Worm (Caenorhabditis elegans) whole organism, L4 larva: ENCODE data around the gene lgc-5.

ENCODE experiments used
- D1046.2 ChIP-seq: fragments of 200-800 bp; sonication (Bioruptor generic); IDR thresholded peaks from 2 replicates; pipeline ENCODE4 v1.3.6; 2022; ENCODE audit warnings: missing genetic modification characterization, missing compliant biosample characterization
- T20F7.1 ChIP-seq: fragments of 200-800 bp; sonication (Bioruptor generic); optimal IDR thresholded peaks from 2 replicates; lab custom pipeline; 2018; ENCODE audit warnings: mild to moderate bottlenecking, missing genetic modification characterization, missing compliant biosample characterization
- T26A8.4 ChIP-seq: fragments of 200-800 bp; sonication (Bioruptor generic); IDR thresholded peaks from 2 replicates; pipeline ENCODE4 v1.3.6; 2022; ENCODE audit warnings: missing genetic modification characterization, missing compliant biosample characterization
- Y5F2A.4 ChIP-seq: fragments of 200-800 bp; sonication (Bioruptor generic); optimal IDR thresholded peaks from 2 replicates; lab custom pipeline; 2018; ENCODE audit warnings: mild to moderate bottlenecking, missing genetic modification characterization, missing compliant biosample characterization
- ZK546.5 ChIP-seq, 2 experiments: sonication (generic microtip); optimal IDR thresholded peaks; 2 replicates each; lab custom pipeline; 2017; ENCODE audit warnings: missing biosample characterization in 2 of 2, missing genetic modification characterization in 2 of 2
- ceh-20 ChIP-seq: fragments of 200-800 bp; sonication (Bioruptor generic); IDR thresholded peaks from 2 replicates; pipeline ENCODE4 v1.3.6; 2022; ENCODE audit warnings: missing genetic modification reagents, missing genetic modification characterization, missing compliant biosample characterization
- ceh-62 ChIP-seq: sonication (generic microtip); optimal IDR thresholded peaks from 2 replicates; lab custom pipeline; 2017; ENCODE audit warnings: missing biosample characterization, missing genetic modification characterization
- ceh-82 ChIP-seq: sonication (generic microtip); optimal IDR thresholded peaks from 2 replicates; lab custom pipeline; 2017; ENCODE audit warnings: missing biosample characterization, missing genetic modification characterization
- ctbp-1 ChIP-seq: fragments of 200-800 bp; sonication (Bioruptor generic); IDR thresholded peaks from 2 replicates; pipeline ENCODE4 v1.3.6; 2022; ENCODE audit warnings: missing genetic modification reagents, missing genetic modification characterization, missing compliant biosample characterization
- daf-12 ChIP-seq: fragments of 150-350 bp; optimal IDR thresholded peaks from 2 replicates; lab custom pipeline; 2014; ENCODE audit warnings: missing biosample characterization, missing genetic modification reagents, missing genetic modification characterization
- daf-16 ChIP-seq, 3 experiments: sonication (generic microtip); optimal IDR thresholded peaks; 2 replicates each; lab custom pipeline; 2016 to 2017; ENCODE audit warnings: missing genetic modification characterization in 3 of 3, missing genetic modification reagents in 3 of 3, mild to moderate bottlenecking in 2 of 3, missing compliant biosample characterization in 2 of 3, missing biosample characterization in 1 of 3, moderate library complexity in 1 of 3
- daf-19 ChIP-seq: fragments of 200-800 bp; sonication (Bioruptor generic); conservative IDR thresholded peaks from 2 replicates; pipeline ENCODE4 v1.3.6; 2022; ENCODE audit warnings: missing genetic modification characterization, missing compliant biosample characterization
- daf-8 ChIP-seq: fragments of 200-800 bp; sonication (Bioruptor generic); IDR thresholded peaks from 2 replicates; pipeline ENCODE4 v1.3.6; 2022; ENCODE audit warnings: missing genetic modification characterization, missing compliant biosample characterization
- dpl-1 ChIP-seq: fragments of 150-350 bp; optimal IDR thresholded peaks from 2 replicates; lab custom pipeline; 2014; ENCODE audit warnings: missing biosample characterization, missing genetic modification reagents, missing genetic modification characterization
- egl-27 ChIP-seq: sonication (generic microtip); optimal IDR thresholded peaks from 3 replicates; lab custom pipeline; 2017; ENCODE audit warnings: missing biosample characterization, missing genetic modification reagents, missing genetic modification characterization
- egl-43 ChIP-seq: fragments of 200-800 bp; sonication (Bioruptor generic); IDR thresholded peaks from 2 replicates; pipeline ENCODE4 v1.3.6; 2022; ENCODE audit warnings: missing genetic modification reagents, missing genetic modification characterization, missing compliant biosample characterization
- fkh-10 ChIP-seq: fragments of 150-350 bp; optimal IDR thresholded peaks from 2 replicates; lab custom pipeline; 2014; ENCODE audit warnings: missing biosample characterization, missing genetic modification reagents, missing genetic modification characterization
- fos-1 ChIP-seq: fragments of 150-350 bp; optimal IDR thresholded peaks from 2 replicates; lab custom pipeline; 2014; ENCODE audit warnings: missing biosample characterization, missing genetic modification characterization
- hlh-11 ChIP-seq: fragments of 200-800 bp; sonication (Bioruptor generic); optimal IDR thresholded peaks from 2 replicates; lab custom pipeline; 2018; ENCODE audit warnings: mild to moderate bottlenecking, missing genetic modification characterization, missing compliant biosample characterization
- lin-15B ChIP-seq: fragments of 150-350 bp; sonication (generic microtip); optimal IDR thresholded peaks from 3 replicates; lab custom pipeline; 2014; ENCODE audit warnings: missing biosample characterization, missing genetic modification characterization
- lsy-2 ChIP-seq, 2 experiments: fragments of 150-350 bp in 1 of 2; sonication (generic microtip) in 1 of 2; optimal IDR thresholded peaks; 2 replicates each; lab custom pipeline; 2014 to 2017; ENCODE audit warnings: missing biosample characterization in 2 of 2, missing genetic modification characterization in 2 of 2
- madf-9 ChIP-seq: fragments of 200-800 bp; sonication (Bioruptor generic); conservative IDR thresholded peaks from 2 replicates; pipeline ENCODE4 v1.3.6; 2022; ENCODE audit warnings: missing genetic modification reagents, missing genetic modification characterization, missing compliant biosample characterization
- nhr-25 ChIP-seq: sonication (generic microtip); optimal IDR thresholded peaks from 2 replicates; lab custom pipeline; 2017; ENCODE audit warnings: missing genetic modification characterization, mild to moderate bottlenecking, missing compliant biosample characterization, antibody characterized with exemption, moderate library complexity, borderline replicate concordance; ENCODE audit not compliant: insufficient read depth
- nhr-41 ChIP-seq: fragments of 200-800 bp; sonication (Bioruptor generic); IDR thresholded peaks from 2 replicates; pipeline ENCODE4 v1.3.6; 2022; ENCODE audit warnings: missing genetic modification reagents, missing genetic modification characterization, missing compliant biosample characterization
- nhr-42 ChIP-seq: fragments of 200-800 bp; sonication (Bioruptor generic); IDR thresholded peaks from 2 replicates; pipeline ENCODE4 v1.3.6; 2022; ENCODE audit warnings: missing genetic modification characterization, missing compliant biosample characterization
- nhr-48 ChIP-seq: sonication (generic microtip); optimal IDR thresholded peaks from 2 replicates; lab custom pipeline; 2016; ENCODE audit warnings: mild to moderate bottlenecking, missing genetic modification characterization, missing compliant biosample characterization
- nhr-76 ChIP-seq: fragments of 150-350 bp; optimal IDR thresholded peaks from 2 replicates; lab custom pipeline; 2014; ENCODE audit warnings: missing biosample characterization, missing genetic modification characterization
- php-3 ChIP-seq: fragments of 200-800 bp; sonication (Bioruptor generic); IDR thresholded peaks from 2 replicates; pipeline ENCODE4 v1.3.6; 2022; ENCODE audit warnings: missing genetic modification reagents, missing genetic modification characterization, missing compliant biosample characterization
- skn-1 ChIP-seq: fragments of 150-350 bp; optimal IDR thresholded peaks from 2 replicates; lab custom pipeline; 2014; ENCODE audit warnings: missing biosample characterization, missing genetic modification characterization
- spr-1 ChIP-seq: sonication (generic microtip); optimal IDR thresholded peaks from 2 replicates; lab custom pipeline; 2016; ENCODE audit warnings: mild to moderate bottlenecking, missing genetic modification characterization, missing compliant biosample characterization
- vab-7 ChIP-seq: fragments of 200-800 bp; sonication (Bioruptor generic); IDR thresholded peaks from 2 replicates; pipeline ENCODE4 v1.3.6; 2022; ENCODE audit warnings: missing genetic modification reagents, missing genetic modification characterization, missing compliant biosample characterization
- zag-1 ChIP-seq: fragments of 150-350 bp; optimal IDR thresholded peaks from 2 replicates; lab custom pipeline; 2014; ENCODE audit warnings: missing biosample characterization, missing genetic modification characterization
- zip-11 ChIP-seq: fragments of 200-800 bp; sonication (Bioruptor generic); IDR thresholded peaks from 2 replicates; pipeline ENCODE4 v1.3.6; 2022; ENCODE audit warnings: missing genetic modification characterization, missing compliant biosample characterization
- ztf-11 ChIP-seq: fragments of 150-350 bp; optimal IDR thresholded peaks from 2 replicates; lab custom pipeline; 2014; ENCODE audit warnings: missing biosample characterization, missing genetic modification characterization
- ztf-7 ChIP-seq: fragments of 150-350 bp; optimal IDR thresholded peaks from 2 replicates; lab custom pipeline; 2014; ENCODE audit warnings: missing biosample characterization, missing genetic modification characterization

Gene lgc-5

ce11 chrIV:8318799-8319198 lies 23.7 kb upstream of the lgc-5 start:
- TF ChIP-seq skn-1 (no peak), daf-12 (tag; lab: Kevin White, UChicago) (no peak), ceh-82 (no peak), daf-19 (GFP tag; lab: Robert Waterston, UW) (no peak), ZK546.5 (tag; optimal IDR thresholded peaks at IDR 0.05; lab: Kevin White, UChicago) (no peak), T20F7.1 (GFP tag; lab: Kevin White, UChicago) (no peak), fkh-10 (GFP tag; lab: Kevin White, UChicago) (no peak), php-3 (GFP tag; lab: Robert Waterston, UW) (no peak), zip-11 (GFP tag; lab: Robert Waterston, UW) (no peak), ztf-11 (tag; lab: Kevin White, UChicago) (no peak), spr-1 (no peak), nhr-41 (GFP tag; lab: Robert Waterston, UW) (no peak), ceh-20 (GFP tag; lab: Robert Waterston, UW) (no peak), T26A8.4 (GFP tag; lab: Robert Waterston, UW) (no peak), daf-8 (GFP tag; lab: Robert Waterston, UW) (no peak)

DNA sequence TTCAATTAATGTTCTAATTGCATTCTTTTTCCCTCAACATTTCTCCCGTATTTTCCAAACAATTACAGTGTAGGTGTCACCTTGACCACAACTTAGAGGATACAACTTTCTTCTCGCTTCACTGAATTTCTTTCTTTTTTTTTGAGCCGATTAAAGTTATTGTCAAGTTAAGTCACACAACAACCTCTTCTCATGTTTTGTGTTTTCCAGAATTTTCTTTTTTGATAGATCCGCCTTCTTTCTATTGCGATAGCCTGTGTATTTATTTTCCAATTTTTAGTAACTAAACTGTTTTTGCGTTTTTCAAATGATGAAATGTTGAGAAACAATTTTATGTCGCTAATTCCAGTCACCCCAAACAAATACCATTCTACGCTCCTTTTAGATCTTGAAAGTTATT lies 16.8 kb upstream of the lgc-5 start, which contains the start of gene F35H10.3:
Gene F35H10.3 (plus strand): TSS at position 301 of the 400 bp plus-strand sequence.
- no peak for TF ChIP-seq dpl-1 (GFP tag; lab: Kevin White, UChicago)
- no peak for TF ChIP-seq vab-7 (GFP tag; lab: Robert Waterston, UW)
- no peak for TF ChIP-seq hlh-11 (tag; lab: Kevin White, UChicago)
- no peak for TF ChIP-seq egl-27 (tag; lab: Kevin White, UChicago)
- TF ChIP-seq, all 104 proteins: peak for 0

ce11 chrIV:8328913-8329312 lies 13.6 kb upstream of the lgc-5 start, which contains the start of gene F35H10.2:
Gene F35H10.2, plus strand, starts transcription at chrIV:8329213.
- TF ChIP-seq nhr-25 (tag; lab: Kevin White, UChicago) (no peak), nhr-48 (tag; lab: Kevin White, UChicago) (no peak), madf-9 (GFP tag; lab: Robert Waterston, UW) (no peak), fos-1 (no peak)

- TF ChIP-seq ceh-20 (GFP tag; lab: Robert Waterston, UW) (no peak), nhr-76 (tag; lab: Kevin White, UChicago) (no peak), Y5F2A.4 (GFP tag; lab: Kevin White, UChicago) (no peak), zag-1 (tag; lab: Kevin White, UChicago) (no peak), egl-43 (GFP tag; lab: Robert Waterston, UW) (no peak), ctbp-1 (no peak), daf-16 (GFP tag; optimal IDR thresholded peaks at IDR 0.05; lab: Kevin White, UChicago) (no peak), daf-16 (tag; optimal IDR thresholded peaks at IDR 0.05; lab: Kevin White, UChicago) (no peak), madf-9 (GFP tag; lab: Robert Waterston, UW) (no peak), ceh-62 (tag; lab: Kevin White, UChicago) (no peak), fos-1 (no peak), nhr-42 (GFP tag; lab: Robert Waterston, UW) (no peak), D1046.2 (GFP tag; lab: Robert Waterston, UW) (no peak), ztf-7 (tag; lab: Kevin White, UChicago) (no peak), lin-15B (tag; lab: Kevin White, UChicago) (no peak), lsy-2 (tag; optimal IDR thresholded peaks at IDR 0.05; lab: Kevin White, UChicago) (no peak)
- TF ChIP-seq, all 104 proteins: peak for 0
Observed at ce11 chrIV:8332526-8332925, 10.0 kb upstream of the lgc-5 start, which contains the start of gene lys-10. Gene lys-10, plus strand, starts transcription at chrIV:8332826.
